Worm (Caenorhabditis elegans): Measurements from ENCODE around the gene aex-3.

The aex-3 gene

DNA sequence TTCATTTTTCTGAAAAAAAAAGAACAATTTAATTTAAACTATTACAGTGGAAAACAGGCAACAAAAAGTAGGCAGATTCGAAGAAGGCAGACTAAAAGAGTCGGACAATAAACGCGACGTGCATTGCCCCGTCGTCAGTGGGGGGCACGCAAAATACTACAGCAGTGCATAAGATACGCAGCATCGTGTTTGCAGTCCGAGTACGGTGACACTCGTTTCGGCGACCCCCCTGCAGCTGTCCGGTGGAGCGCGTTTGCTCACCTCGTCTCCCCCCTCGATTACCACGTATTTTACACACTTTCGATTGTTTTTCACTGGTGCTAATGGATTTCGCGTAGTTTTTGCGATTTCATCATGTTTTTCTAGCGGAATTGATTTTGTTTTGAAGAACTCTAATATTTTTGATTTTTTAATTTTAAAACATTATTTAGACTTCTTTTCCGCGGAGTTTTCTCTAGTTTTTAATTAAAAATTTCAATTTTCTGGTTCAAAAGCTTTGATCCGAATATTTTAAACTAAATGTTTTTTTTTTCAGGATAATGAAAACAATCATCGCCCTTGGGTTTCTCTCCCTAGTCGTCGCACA, 8.6 kb upstream of the aex-3 start, which contains the start of the genes trap-2 and ile-2 (continued):
- TF ChIP-seq nfya-1 (tag; optimal IDR thresholded peaks at IDR 0.05; ENCODE audit: insufficient read depth) (peak; percentile 98), elt-3 (tag; optimal IDR thresholded peaks at IDR 0.05) (peak in 2 of 3 experiments; percentile 66 to 74), mml-1 (tag; optimal IDR thresholded peaks at IDR 0.05) (no peak), ceh-16 (tag; optimal IDR thresholded peaks at IDR 0.05) (no peak), ceh-9 (tag; optimal IDR thresholded peaks at IDR 0.05) (no peak), hmg-11 (tag; optimal IDR thresholded peaks at IDR 0.05) (peak; percentile 99), ceh-82 (tag; optimal IDR thresholded peaks at IDR 0.05) (no peak), fkh-10 (GFP tag; optimal IDR thresholded peaks at IDR 0.05) (no peak), ama-1 (optimal IDR thresholded peaks at IDR 0.05) (peak; percentile 20), nhr-67 (tag; optimal IDR thresholded peaks at IDR 0.05) (no peak), daf-12 (tag; optimal IDR thresholded peaks at IDR 0.05) (no peak), ZK546.5 (tag; optimal IDR thresholded peaks at IDR 0.05) (peak; percentile 53), nhr-11 (tag; optimal IDR thresholded peaks at IDR 0.05) (no peak), zag-1 (tag; optimal IDR thresholded peaks at IDR 0.05) (no peak), pha-4 (tag; optimal IDR thresholded peaks at IDR 0.05) (peak; percentile 95), nhr-237 (tag; optimal IDR thresholded peaks at IDR 0.05) (no peak), R02D3.7 (tag; optimal IDR thresholded peaks at IDR 0.05) (peak; percentile 65), lsy-12 (tag; optimal IDR thresholded peaks at IDR 0.05) (peak; percentile 85), lin-15B (tag; optimal IDR thresholded peaks at IDR 0.05) (peak; percentile 96)

DNA sequence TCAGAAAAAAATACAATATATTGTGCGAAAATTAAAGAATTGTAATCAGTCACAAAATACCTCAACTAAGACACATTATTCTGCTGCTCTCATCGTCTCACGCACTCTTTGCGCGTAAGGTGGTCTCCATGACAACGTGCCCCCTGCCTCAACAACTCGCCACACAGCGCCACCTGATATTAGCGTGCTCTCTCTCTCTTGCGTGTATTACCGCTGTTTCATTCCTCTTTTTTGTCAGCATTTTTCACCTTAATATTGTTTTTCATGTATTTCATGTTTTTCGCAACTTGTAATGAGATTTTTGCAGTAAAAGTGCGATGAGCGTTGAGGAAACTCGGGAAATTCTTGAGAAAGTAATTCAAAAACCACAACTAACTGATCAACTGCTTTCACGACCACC, 3.9 kb upstream of the aex-3 start, which contains the start of gene dyf-11:
TSS of gene dyf-11 (plus strand) at position 301 of the 400 bp plus-strand sequence.
- TF ChIP-seq unc-62 (GFP tag; optimal IDR thresholded peaks at IDR 0.05) (no peak), ztf-11 (tag; optimal IDR thresholded peaks at IDR 0.05) (no peak), nhr-76 (tag; optimal IDR thresholded peaks at IDR 0.05) (no peak), R02D3.7 (tag; optimal IDR thresholded peaks at IDR 0.05) (no peak), nhr-67 (tag; optimal IDR thresholded peaks at IDR 0.05) (no peak), ceh-82 (tag; optimal IDR thresholded peaks at IDR 0.05) (no peak)

DNA sequence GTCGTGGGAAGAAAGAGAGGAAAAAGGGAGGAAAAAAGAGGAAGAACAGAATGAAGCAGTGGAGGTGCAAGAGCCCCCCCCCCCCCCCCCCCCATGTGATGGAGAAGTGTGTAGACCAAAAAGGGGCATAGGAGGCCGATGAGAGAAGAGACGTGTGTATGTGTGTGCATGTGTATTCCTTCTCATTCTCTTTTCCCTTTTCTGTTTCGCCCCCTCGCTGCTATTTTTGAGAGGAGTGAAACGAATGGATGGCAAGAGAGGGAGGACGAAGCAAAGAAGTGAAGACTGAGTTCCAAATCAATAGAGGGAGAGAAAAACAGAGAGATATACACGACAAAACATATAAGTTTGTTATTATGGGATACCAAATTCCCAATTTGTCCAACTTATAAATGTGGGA, 1.0 kb upstream of the aex-3 start:
- TF ChIP-seq hmg-11 (tag; optimal IDR thresholded peaks at IDR 0.05) = peak; percentile 67
- peak; percentile 59 for TF ChIP-seq nfya-1 (tag; optimal IDR thresholded peaks at IDR 0.05; ENCODE audit: insufficient read depth)
- TF ChIP-seq lin-39 (tag; optimal IDR thresholded peaks at IDR 0.05) = peak; percentile 50
- TF ChIP-seq unc-39 (tag; optimal IDR thresholded peaks at IDR 0.05) = no peak

DNA sequence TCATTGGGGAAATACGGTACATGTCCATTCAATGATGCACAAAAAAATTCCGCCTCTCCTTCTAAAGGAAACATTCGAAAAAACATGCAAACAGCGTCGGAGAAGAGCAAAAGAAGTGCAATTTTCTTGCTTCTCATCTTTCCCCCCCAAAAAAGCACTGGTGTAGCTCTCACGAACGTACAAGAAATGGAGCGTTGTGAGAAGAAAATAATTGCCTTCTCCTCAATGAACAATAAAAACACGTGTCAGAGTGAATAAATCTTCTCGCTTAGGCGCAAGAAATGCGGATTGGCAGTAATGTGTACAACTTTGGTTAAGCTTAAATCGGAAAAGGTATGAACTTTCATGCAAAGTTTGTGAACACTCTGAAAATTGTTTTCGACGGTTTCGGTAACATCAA, 11.2 kb downstream of the aex-3 start:
- no peak for TF ChIP-seq nhr-76 (tag; optimal IDR thresholded peaks at IDR 0.05)
- TF ChIP-seq nhr-25 (tag; optimal IDR thresholded peaks at IDR 0.05) = no peak
- no peak for TF ChIP-seq ama-1 (optimal IDR thresholded peaks at IDR 0.05)
- TF ChIP-seq sea-2 (GFP tag; optimal IDR thresholded peaks at IDR 0.05) = no peak
- no peak for TF ChIP-seq ceh-28 (tag; optimal IDR thresholded peaks at IDR 0.05)
- TF ChIP-seq elt-1 (tag; optimal IDR thresholded peaks at IDR 0.05) = no peak
- TF ChIP-seq egl-27 (tag; optimal IDR thresholded peaks at IDR 0.05) = no peak
- TF ChIP-seq R02D3.7 (tag; optimal IDR thresholded peaks at IDR 0.05) = no peak
- no peak for TF ChIP-seq fkh-2 (tag; optimal IDR thresholded peaks at IDR 0.05)
- no peak for TF ChIP-seq nhr-67 (tag; optimal IDR thresholded peaks at IDR 0.05)
- no peak for TF ChIP-seq jun-1 (tag; optimal IDR thresholded peaks at IDR 0.05)
- no peak for TF ChIP-seq nhr-237 (tag; optimal IDR thresholded peaks at IDR 0.05)
- TF ChIP-seq ZK546.5 (tag; optimal IDR thresholded peaks at IDR 0.05) = no peak
- no peak for TF ChIP-seq ceh-16 (tag; optimal IDR thresholded peaks at IDR 0.05)
- no peak for TF ChIP-seq nfya-1 (tag; optimal IDR thresholded peaks at IDR 0.05; ENCODE audit: insufficient read depth)
- no peak for TF ChIP-seq nhr-77 (tag; optimal IDR thresholded peaks at IDR 0.05)

DNA sequence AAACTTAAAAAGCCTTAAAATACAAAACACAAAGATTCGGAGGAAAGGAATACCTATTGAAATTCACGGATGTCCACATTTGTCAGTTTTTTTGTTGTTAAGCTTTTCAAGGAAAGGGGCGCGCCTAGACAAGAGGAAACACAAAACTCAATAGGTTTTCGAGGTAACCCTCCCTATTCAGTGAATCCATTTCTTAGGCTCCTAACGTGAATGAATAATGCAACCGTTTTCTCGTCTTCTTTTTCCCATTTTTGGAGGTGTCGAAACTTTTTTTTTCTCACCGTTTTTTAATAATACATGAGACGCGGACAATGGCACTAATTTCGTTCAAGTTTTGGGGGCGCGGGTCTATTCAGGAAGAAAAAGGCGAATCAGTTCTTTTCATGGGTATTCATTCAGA, 22.5 kb downstream of the aex-3 start:
- TF ChIP-seq lin-15B (tag; optimal IDR thresholded peaks at IDR 0.05) (no peak), fkh-10 (GFP tag; optimal IDR thresholded peaks at IDR 0.05) (peak; percentile 8)

DNA sequence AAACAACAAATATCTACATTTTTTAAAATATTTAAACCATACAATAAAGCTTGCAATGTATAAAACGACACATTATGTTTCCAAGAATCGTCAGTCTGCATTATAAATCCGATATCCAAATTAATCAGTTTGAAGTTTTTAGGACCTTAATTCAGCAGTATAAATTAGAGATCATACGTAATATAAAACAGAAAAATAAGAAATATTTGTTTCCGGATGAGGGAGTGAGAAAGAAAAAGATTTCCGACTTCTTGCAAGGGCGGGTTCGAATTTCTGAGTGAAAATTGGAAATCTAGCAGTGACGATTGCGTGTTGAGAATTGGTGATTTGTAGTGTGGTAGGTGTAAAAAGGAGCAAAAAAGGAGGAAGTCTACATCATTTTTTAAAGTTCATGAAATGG, 24.0 kb downstream of the aex-3 start, which contains the start of gene npr-19:
TSS of gene npr-19 (minus strand) at position 101 of the 400 bp plus-strand sequence.
- TF ChIP-seq nhr-23 (tag; optimal IDR thresholded peaks at IDR 0.05) (no peak), ZK546.5 (tag; optimal IDR thresholded peaks at IDR 0.05) (no peak), eor-1 (tag; optimal IDR thresholded peaks at IDR 0.05) (no peak), unc-39 (tag; optimal IDR thresholded peaks at IDR 0.05) (no peak), ceh-9 (tag; optimal IDR thresholded peaks at IDR 0.05) (no peak), jun-1 (tag; optimal IDR thresholded peaks at IDR 0.05) (no peak), nfya-1 (tag; optimal IDR thresholded peaks at IDR 0.05; ENCODE audit: insufficient read depth) (no peak), ztf-11 (tag; optimal IDR thresholded peaks at IDR 0.05) (no peak), elt-1 (tag; optimal IDR thresholded peaks at IDR 0.05) (no peak), egl-5 (tag; optimal IDR thresholded peaks at IDR 0.05) (no peak), fos-1 (tag; optimal IDR thresholded peaks at IDR 0.05) (no peak), nhr-77 (tag; optimal IDR thresholded peaks at IDR 0.05) (no peak), ama-1 (optimal IDR thresholded peaks at IDR 0.05) (no peak), ztf-4 (tag; optimal IDR thresholded peaks at IDR 0.05) (no peak), tbx-2 (tag; optimal IDR thresholded peaks at IDR 0.05) (no peak), nhr-25 (tag; optimal IDR thresholded peaks at IDR 0.05) (no peak), ceh-28 (tag; optimal IDR thresholded peaks at IDR 0.05) (no peak)
